Fruit fly (Drosophila melanogaster) whole organism: ENCODE data around the gene UK114.

ENCODE experiments used
- CG8478 ChIP-seq: fragments of >200 bp; optimal IDR thresholded peaks from 2 replicates; lab custom pipeline; 2018; ENCODE audit warnings: inconsistent platforms
- Dll ChIP-seq: fragments of >200 bp; optimal IDR thresholded peaks from 2 replicates; lab custom pipeline; 2017
- EcR ChIP-seq, 2 experiments: fragments of >200 bp; optimal IDR thresholded peaks; 2 replicates each; lab custom pipeline; 2017; ENCODE audit warnings: missing biosample characterization in 2 of 2, missing genetic modification characterization in 2 of 2, missing genetic modification reagents in 2 of 2
- pan ChIP-seq: fragments of >200 bp; optimal IDR thresholded peaks from 2 replicates; lab custom pipeline; 2017
- psq ChIP-seq: fragments of >200 bp; optimal IDR thresholded peaks from 2 replicates; lab custom pipeline; 2017
- usp ChIP-seq: fragments of >200 bp; optimal IDR thresholded peaks from 2 replicates; lab custom pipeline; 2017; ENCODE audit warnings: missing biosample characterization, missing genetic modification characterization, mixed read lengths

The UK114 gene

dm6 chr2L:15297508-15297907 lies 22.6 kb upstream of the UK114 start, which contains the start of gene CG15262:
TSS of gene CG15262 (plus strand) at chr2L:15297808.
- no peak for TF ChIP-seq EcR (GFP tag; optimal IDR thresholded peaks at IDR 0.05; lab: Kevin White, UChicago)
- no peak for TF ChIP-seq usp (GFP tag; lab: Kevin White, UChicago)
- no peak for TF ChIP-seq CG8478
- no peak for TF ChIP-seq psq (lab: Kevin White, UChicago)
- no peak for TF ChIP-seq Dll
- no peak for TF ChIP-seq pan (lab: Kevin White, UChicago)

dm6 chr2L:15292139-15292538 lies 17.2 kb upstream of the UK114 start, which contains the start of gene CG15260:
TSS of gene CG15260 (minus strand) at chr2L:15292239.
- TF ChIP-seq usp (GFP tag; lab: Kevin White, UChicago) = no peak
- TF ChIP-seq EcR (GFP tag; optimal IDR thresholded peaks at IDR 0.05; lab: Kevin White, UChicago) = no peak
- no peak for TF ChIP-seq Dll
- TF ChIP-seq psq (lab: Kevin White, UChicago) = no peak
- no peak for TF ChIP-seq CG8478
- TF ChIP-seq pan (lab: Kevin White, UChicago) = no peak

DNA sequence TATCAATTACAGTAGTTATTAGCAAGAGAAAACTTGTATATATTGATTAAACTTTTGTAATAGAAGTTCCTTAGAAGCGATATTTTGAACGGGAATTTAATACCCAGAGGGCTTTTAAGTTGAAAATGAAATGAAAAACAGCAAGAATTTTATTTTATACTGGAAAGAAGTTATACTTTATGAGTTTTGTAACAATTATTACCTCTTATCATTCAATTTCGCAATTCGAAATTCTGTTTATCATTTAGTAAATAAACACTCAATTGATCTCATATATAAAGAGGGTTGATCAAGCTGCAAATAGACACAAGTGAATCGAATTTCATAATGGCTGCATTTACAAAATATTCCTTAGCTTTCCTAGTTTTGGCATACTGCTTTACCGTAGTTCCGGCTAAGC lies 9.8 kb upstream of the UK114 start, which contains the start of gene CG15263:
Gene CG15263, plus strand, starts transcription at position 301 of the 400 bp plus-strand sequence.
- TF ChIP-seq Dll = no peak
- no peak for TF ChIP-seq usp (GFP tag; lab: Kevin White, UChicago)
- no peak for TF ChIP-seq pan (lab: Kevin White, UChicago)
- no peak for TF ChIP-seq psq (lab: Kevin White, UChicago)
- TF ChIP-seq CG8478 = no peak
- TF ChIP-seq EcR (GFP tag; optimal IDR thresholded peaks at IDR 0.05; lab: Kevin White, UChicago) = no peak

DNA sequence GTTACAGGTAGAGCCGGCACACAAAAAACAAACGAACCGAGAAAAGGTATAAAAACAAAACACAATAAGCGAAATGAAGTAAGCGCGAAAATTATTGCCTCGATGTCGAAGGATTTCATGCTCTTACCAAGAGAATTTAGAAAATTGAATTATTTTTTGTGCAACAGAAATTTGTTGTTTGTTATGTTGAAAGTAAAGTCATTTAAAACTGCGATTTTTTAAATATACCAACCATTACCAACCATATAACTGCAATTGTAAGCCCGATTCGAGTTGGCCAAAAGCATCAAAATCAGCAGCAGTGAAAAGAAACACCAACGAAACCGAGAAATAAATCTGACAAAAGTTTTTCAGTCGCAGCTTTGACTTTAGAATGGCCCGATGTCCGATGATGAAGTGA lies 6.1 kb upstream of the UK114 start:
- no peak for TF ChIP-seq pan (lab: Kevin White, UChicago)
- TF ChIP-seq EcR (GFP tag; optimal IDR thresholded peaks at IDR 0.05; lab: Kevin White, UChicago) = no peak
- TF ChIP-seq CG8478 = no peak
- no peak for TF ChIP-seq usp (GFP tag; lab: Kevin White, UChicago)
- TF ChIP-seq Dll = no peak
- TF ChIP-seq psq (lab: Kevin White, UChicago) = no peak

- TF ChIP-seq EcR (GFP tag; optimal IDR thresholded peaks at IDR 0.05; lab: Kevin White, UChicago) (no peak), usp (GFP tag; lab: Kevin White, UChicago) (no peak), Dll (no peak), pan (lab: Kevin White, UChicago) (no peak), CG8478 (no peak), psq (lab: Kevin White, UChicago) (no peak)
Measured at dm6 chr2L:15275794-15276193, 903 bp upstream of the UK114 start.

- no peak for TF ChIP-seq EcR (GFP tag; optimal IDR thresholded peaks at IDR 0.05; lab: Kevin White, UChicago)
- TF ChIP-seq Dll = no peak
- TF ChIP-seq usp (GFP tag; lab: Kevin White, UChicago) = no peak
- TF ChIP-seq psq (lab: Kevin White, UChicago) = no peak
Measured at dm6 chr2L:15274292-15274691, 599 bp downstream of the UK114 start.

- TF ChIP-seq usp (GFP tag; lab: Kevin White, UChicago) (no peak), CG8478 (no peak), Dll (no peak), EcR (GFP tag; optimal IDR thresholded peaks at IDR 0.05; lab: Kevin White, UChicago) (no peak), pan (lab: Kevin White, UChicago) (no peak), psq (lab: Kevin White, UChicago) (no peak)
Measured at dm6 chr2L:15273521-15274123, 1.3 kb downstream of the UK114 start.

DNA sequence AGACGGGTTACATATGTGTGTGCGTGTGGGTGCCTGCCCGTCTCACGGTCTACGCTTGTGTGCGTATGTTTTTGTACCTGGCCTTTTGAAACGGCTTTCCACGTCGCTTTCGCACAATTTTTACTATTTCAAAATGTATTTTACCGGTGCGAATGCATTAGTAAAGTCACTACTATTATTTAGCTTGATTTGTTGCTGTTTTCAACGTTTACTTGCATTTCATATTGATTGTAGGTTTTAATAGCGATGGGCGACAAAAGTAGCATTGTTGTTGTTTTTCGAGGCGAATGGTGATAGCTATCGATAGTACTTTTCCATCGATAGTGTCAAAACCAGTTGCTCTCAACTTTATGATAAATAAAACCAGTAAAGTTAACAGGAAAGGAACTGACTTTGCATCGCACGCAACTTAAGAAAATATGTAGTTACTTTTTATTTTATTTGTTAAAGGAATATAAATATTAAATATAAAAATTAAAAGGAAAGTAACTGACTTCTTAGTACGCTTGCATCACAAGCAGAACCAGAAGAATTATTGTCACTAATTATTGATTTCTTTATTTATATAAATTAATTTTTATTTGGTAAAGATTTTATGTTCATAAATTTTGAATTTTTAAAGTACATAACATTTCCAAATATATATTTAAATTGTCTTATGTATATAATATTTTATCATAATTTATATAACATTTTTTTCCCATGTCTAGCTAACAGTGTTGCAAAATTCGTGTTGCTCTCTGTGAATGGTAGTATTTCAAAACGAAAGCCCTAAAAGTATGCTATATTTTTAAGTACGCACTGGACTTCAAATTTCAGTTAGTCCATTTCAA lies 2.9 kb downstream of the UK114 start, which contains the start of gene Cul3:
Gene Cul3, minus strand, starts transcription at position 268 of the 833 bp plus-strand sequence.
- TF ChIP-seq Dll = no peak

DNA sequence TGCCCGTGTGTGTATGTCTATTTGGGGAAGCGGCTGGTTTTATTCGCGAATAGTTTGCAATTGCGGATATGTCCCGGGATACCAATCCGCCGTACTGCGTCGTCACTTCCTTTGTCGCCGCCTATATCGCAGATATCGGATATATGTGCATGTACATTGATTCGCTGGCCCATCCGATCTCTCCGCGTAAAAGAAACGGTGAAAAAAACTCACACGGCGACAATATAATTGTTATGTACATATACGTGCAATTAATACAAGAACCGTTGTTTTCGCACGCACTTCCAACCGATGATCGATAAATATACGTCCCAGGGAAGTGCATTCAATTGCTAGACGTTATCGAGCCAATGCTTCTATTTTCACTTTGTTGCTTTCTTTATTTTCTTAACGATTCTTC lies 3.6 kb downstream of the UK114 start:
- TF ChIP-seq CG8478 (peak; percentile 44), usp (GFP tag; lab: Kevin White, UChicago) (no peak)

DNA sequence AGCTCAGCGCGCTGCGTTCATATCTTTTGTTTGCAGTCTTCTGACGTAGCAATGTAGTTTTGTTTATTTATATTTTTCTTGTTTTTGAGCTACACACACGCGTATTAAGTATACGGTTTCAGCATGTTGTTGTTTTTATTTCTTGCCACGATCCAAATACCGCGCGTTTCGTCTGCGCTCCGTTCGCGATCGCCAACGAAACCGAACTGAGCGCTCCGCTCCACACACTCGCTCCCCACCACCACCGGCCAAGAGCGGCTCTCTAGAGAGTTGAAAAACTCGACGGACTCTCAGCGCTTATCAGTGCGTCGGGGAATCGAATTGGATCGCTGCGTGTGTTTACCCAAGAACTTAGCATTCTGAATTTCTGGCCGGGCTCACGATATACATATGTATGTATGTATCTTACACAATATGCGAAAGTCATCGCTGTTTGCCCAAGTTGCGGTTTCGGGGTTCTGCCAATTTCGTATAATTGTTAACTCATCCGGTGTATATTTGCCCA lies 10.4 kb downstream of the UK114 start, which contains the start of gene yuri:
Gene yuri, minus strand, starts transcription at position 210 of the 505 bp plus-strand sequence.
- TF ChIP-seq usp (GFP tag; lab: Kevin White, UChicago) (no peak), CG8478 (no peak), EcR (GFP tag; optimal IDR thresholded peaks at IDR 0.05; lab: Kevin White, UChicago) (no peak), Dll (peak; percentile 97), pan (lab: Kevin White, UChicago) (no peak), psq (lab: Kevin White, UChicago) (no peak)

dm6 chr2L:15256249-15256648 lies 18.6 kb downstream of the UK114 start, which contains the start of the genes PolD3 and Uxt:
TSS of gene PolD3 (minus strand) at chr2L:15256304.
TSS of gene Uxt (plus strand) at chr2L:15256581.
- TF ChIP-seq usp (GFP tag; lab: Kevin White, UChicago) (no peak), CG8478 (no peak), psq (lab: Kevin White, UChicago) (no peak), EcR (GFP tag; optimal IDR thresholded peaks at IDR 0.05; lab: Kevin White, UChicago) (no peak), pan (lab: Kevin White, UChicago) (no peak), Dll (no peak)
